Worm (Caenorhabditis elegans) whole organism, L4 larva: ENCODE data around the gene nspa-2.

Experiments
- arid-1 ChIP-seq: fragments of 200-800 bp; sonication (Bioruptor generic); conservative IDR thresholded peaks from 2 replicates; pipeline ENCODE4 v1.3.6; 2022; ENCODE audit warnings: missing genetic modification reagents, missing genetic modification characterization, missing compliant biosample characterization
- ces-1 ChIP-seq: fragments of 150-350 bp; sonication (generic microtip); optimal IDR thresholded peaks from 4 replicates; lab custom pipeline; 2014; ENCODE audit warnings: missing biosample characterization, missing genetic modification reagents, missing genetic modification characterization
- lir-3 ChIP-seq: sonication (generic microtip); optimal IDR thresholded peaks from 2 replicates; lab custom pipeline; 2016; ENCODE audit warnings: mild to moderate bottlenecking, missing genetic modification characterization, missing compliant biosample characterization
- unc-39 ChIP-seq: sonication (generic microtip); optimal IDR thresholded peaks from 2 replicates; lab custom pipeline; 2017; ENCODE audit warnings: missing biosample characterization, missing genetic modification characterization

ce11 chrV:14847291-14847915 lies 43.5 kb upstream of the nspa-2 start, which contains the start of gene ret-1:
- TF ChIP-seq lir-3 (tag; lab: Kevin White, UChicago) (no peak), unc-39 (tag; lab: Kevin White, UChicago) (no peak), ces-1 (GFP tag; lab: Kevin White, UChicago) (no peak), arid-1 (GFP tag; lab: Robert Waterston, UW) (no peak)
